Fruit fly (Drosophila melanogaster): Measurements from ENCODE around the gene CG33127.

DNA sequence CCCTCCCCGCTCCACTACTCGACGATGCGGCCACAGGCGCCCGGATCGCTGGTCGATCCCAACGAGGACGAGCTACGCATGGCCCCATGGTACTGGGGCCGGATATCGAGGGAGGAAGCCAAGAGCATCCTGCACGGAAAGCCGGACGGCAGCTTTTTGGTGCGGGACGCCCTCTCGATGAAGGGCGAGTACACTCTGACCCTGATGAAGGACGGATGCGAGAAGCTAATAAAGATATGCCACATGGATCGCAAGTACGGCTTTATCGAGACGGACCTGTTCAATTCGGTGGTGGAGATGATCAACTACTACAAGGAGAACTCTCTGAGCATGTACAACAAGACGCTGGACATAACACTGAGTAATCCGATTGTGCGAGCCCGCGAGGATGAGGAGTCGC, 22.9 kb upstream of the CG33127 start:
- TF ChIP-seq EcR (GFP tag; optimal IDR thresholded peaks at IDR 0.05): no peak
- TF ChIP-seq Pif1B (GFP tag; optimal IDR thresholded peaks at IDR 0.05): no peak
- no peak for TF ChIP-seq CG14655 (GFP tag; optimal IDR thresholded peaks at IDR 0.05)
- TF ChIP-seq Pif1A (GFP tag; optimal IDR thresholded peaks at IDR 0.05): no peak
- no peak for TF ChIP-seq CG9948 (tag; optimal IDR thresholded peaks at IDR 0.05)
- TF ChIP-seq CG34367 (tag; optimal IDR thresholded peaks at IDR 0.05): no peak
- no peak for TF ChIP-seq CG10348 (GFP tag; IDR thresholded peaks at IDR 0.05)
- TF ChIP-seq CG17806 (tag; optimal IDR thresholded peaks at IDR 0.05): no peak
- no peak for TF ChIP-seq CG15710 (tag; optimal IDR thresholded peaks at IDR 0.05)
